Worm (Caenorhabditis elegans): ENCODE data around the gene srbc-56.

DNA sequence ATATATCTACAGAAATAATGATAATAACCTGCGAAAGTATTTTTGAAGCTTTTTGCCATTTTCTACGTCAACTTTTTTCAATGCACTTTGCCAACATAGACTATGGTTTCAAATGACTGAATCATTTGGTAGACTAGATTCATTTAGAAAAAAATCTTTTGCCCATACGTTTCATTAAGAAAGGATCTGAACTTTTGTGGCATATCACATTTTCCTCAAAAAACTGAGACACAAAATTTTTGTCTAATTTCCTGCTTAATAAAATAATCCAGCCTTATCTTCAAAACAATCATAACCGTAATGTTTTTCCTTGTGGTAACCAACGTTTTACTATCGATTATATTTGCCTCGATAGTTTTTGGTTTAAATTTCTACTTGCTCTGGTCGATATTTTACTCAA, 5.4 kb downstream of the srbc-56 start, which contains the start of gene srbc-51:
- TF ChIP-seq ceh-82 (tag; optimal IDR thresholded peaks at IDR 0.05) (no peak), lin-1 (GFP tag; IDR thresholded peaks at IDR 0.05) (no peak), Y75B8A.6 (GFP tag; IDR thresholded peaks at IDR 0.05) (no peak), mep-1 (tag; optimal IDR thresholded peaks at IDR 0.05) (no peak)

All from whole organism, L4 larva.